Worm (Caenorhabditis elegans) whole organism, midembryonic: Measurements from ENCODE around the gene T19D12.5.

ENCODE experiments used
- cog-1 ChIP-seq: sonication (generic microtip); optimal IDR thresholded peaks from 2 replicates; lab custom pipeline; 2016; ENCODE audit warnings: missing genetic modification characterization, missing compliant biosample characterization
- flt-1 ChIP-seq: fragments of 200-800 bp; sonication (Bioruptor generic); IDR thresholded peaks from 2 replicates; pipeline ENCODE4 v1.3.6; 2022; ENCODE audit warnings: missing genetic modification characterization, missing compliant biosample characterization
- klf-2 ChIP-seq: fragments of 200-800 bp; sonication (Bioruptor generic); conservative IDR thresholded peaks from 2 replicates; pipeline ENCODE4 v1.3.6; 2022; ENCODE audit warnings: missing genetic modification reagents, missing genetic modification characterization, missing compliant biosample characterization
- tab-1 ChIP-seq: fragments of 200-800 bp; sonication (Bioruptor generic); IDR thresholded peaks from 2 replicates; pipeline ENCODE4 v1.3.6; 2022; ENCODE audit warnings: missing genetic modification characterization, missing compliant biosample characterization
- ztf-29 ChIP-seq: fragments of 200-800 bp; sonication (Bioruptor generic); IDR thresholded peaks from 2 replicates; pipeline ENCODE4 v1.3.6; 2022; ENCODE audit warnings: missing genetic modification reagents, missing genetic modification characterization, missing compliant biosample characterization

DNA sequence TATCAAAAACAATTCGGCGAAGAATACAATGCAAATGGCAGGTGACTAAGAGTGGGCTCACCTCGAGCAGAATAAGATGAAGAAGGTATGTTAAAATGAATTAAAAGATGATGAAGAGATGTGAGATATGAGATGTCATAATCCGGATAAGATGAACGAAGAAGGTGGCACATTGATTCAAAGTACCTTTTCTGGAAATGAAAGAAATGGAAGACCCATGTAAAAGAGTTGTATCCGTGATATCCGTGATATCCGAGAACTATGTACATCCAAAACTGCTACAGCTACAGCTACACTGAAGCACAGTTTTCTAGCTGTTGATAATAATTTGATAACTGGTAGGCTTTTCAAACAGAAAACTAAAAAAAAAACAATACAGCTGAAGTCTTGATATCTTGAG is 13.0 kb upstream of the T19D12.5 start, which contains the start of gene oig-8:
- no peak for TF ChIP-seq ztf-29 (GFP tag; lab: Robert Waterston, UW)
- TF ChIP-seq cog-1 (tag; lab: Kevin White, UChicago): no peak
- no peak for TF ChIP-seq tab-1 (GFP tag; lab: Robert Waterston, UW)
- TF ChIP-seq klf-2 (GFP tag; lab: Robert Waterston, UW): no peak
- TF ChIP-seq flt-1 (GFP tag; lab: Robert Waterston, UW): no peak
